Worm (Caenorhabditis elegans) whole organism, L3 larva: ENCODE measurements around the gene pcs-1.

Experiments used
- ceh-82 ChIP-seq: fragments of 150-350 bp; optimal IDR thresholded peaks from 2 replicates; lab custom pipeline; 2014; ENCODE audit warnings: missing biosample characterization, missing genetic modification characterization
- elt-1 ChIP-seq: fragments of 150-350 bp; optimal IDR thresholded peaks from 2 replicates; lab custom pipeline; 2014; ENCODE audit warnings: missing biosample characterization, missing genetic modification characterization
- fkh-10 ChIP-seq: sonication (generic microtip); optimal IDR thresholded peaks from 2 replicates; lab custom pipeline; 2017; ENCODE audit warnings: missing biosample characterization, missing genetic modification reagents, missing genetic modification characterization
- nhr-11 ChIP-seq: fragments of 150-350 bp; optimal IDR thresholded peaks from 2 replicates; lab custom pipeline; 2014; ENCODE audit warnings: missing biosample characterization, missing genetic modification characterization
- nhr-237 ChIP-seq: fragments of 150-350 bp; optimal IDR thresholded peaks from 2 replicates; lab custom pipeline; 2014; ENCODE audit warnings: missing biosample characterization, missing genetic modification characterization
- snpc-4 ChIP-seq: fragments of 150-350 bp; optimal IDR thresholded peaks from 2 replicates; lab custom pipeline; 2014; ENCODE audit warnings: missing biosample characterization, missing genetic modification characterization
- zag-1 ChIP-seq: fragments of 150-350 bp; optimal IDR thresholded peaks from 2 replicates; lab custom pipeline; 2014; ENCODE audit warnings: missing biosample characterization, missing genetic modification characterization
- ztf-4 ChIP-seq: fragments of 150-350 bp; optimal IDR thresholded peaks from 2 replicates; lab custom pipeline; 2014; ENCODE audit warnings: missing biosample characterization, missing genetic modification characterization

ce11 chrII:11544714-11545113, 32.8 kb downstream of the pcs-1 start, which contains the start of gene F54D5.9:
- TF ChIP-seq fkh-10 (GFP tag; lab: Kevin White, UChicago) (no peak), zag-1 (tag; lab: Kevin White, UChicago) (no peak), elt-1 (tag; lab: Kevin White, UChicago) (no peak), nhr-237 (tag; lab: Kevin White, UChicago) (no peak), ztf-4 (tag; lab: Kevin White, UChicago) (no peak), nhr-11 (tag; lab: Kevin White, UChicago) (no peak), snpc-4 (no peak), ceh-82 (tag; lab: Kevin White, UChicago) (no peak)
